Fruit fly (Drosophila melanogaster): ENCODE results near the gene CG42729.

CG42729 gene

DNA sequence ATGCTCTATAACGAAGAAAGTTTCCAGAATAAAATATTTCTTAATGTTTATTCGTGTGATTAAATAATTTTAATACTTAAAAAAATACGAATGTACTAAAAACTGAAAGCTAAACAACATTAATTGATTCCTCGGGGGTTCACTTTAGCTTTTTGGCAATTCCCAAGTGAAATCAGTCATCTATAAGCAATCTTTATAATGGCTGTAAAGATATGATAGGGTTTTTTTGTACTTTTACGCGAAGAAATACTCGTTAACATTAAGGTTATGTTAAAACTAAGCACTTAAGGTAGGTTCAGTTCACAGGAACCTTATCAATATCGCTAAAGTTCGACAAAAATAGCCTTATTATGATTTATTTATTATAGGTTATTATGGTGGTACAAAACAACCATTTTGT, 7.4 kb downstream of the CG42729 start (continued):
- TF ChIP-seq nom (GFP tag; optimal IDR thresholded peaks at IDR 0.05), result no peak
- no peak for TF ChIP-seq crp (GFP tag; optimal IDR thresholded peaks at IDR 0.05)
- TF ChIP-seq HLH3B (GFP tag; IDR thresholded peaks at IDR 0.05), result no peak
- no peak for TF ChIP-seq Hr39 (optimal IDR thresholded peaks at IDR 0.05)
- TF ChIP-seq bbx (GFP tag; IDR thresholded peaks at IDR 0.05; ENCODE audit: partially characterized antibody), result no peak
- TF ChIP-seq MTF-1 (GFP tag; optimal IDR thresholded peaks at IDR 0.05; ENCODE audit: borderline replicate concordance), result no peak
- peak; percentile 54 for TF ChIP-seq sug (tag; optimal IDR thresholded peaks at IDR 0.05)
- TF ChIP-seq luna (GFP tag; optimal IDR thresholded peaks at IDR 0.05), result no peak
- TF ChIP-seq dimm (GFP tag; IDR thresholded peaks at IDR 0.05), result no peak
- TF ChIP-seq da (GFP tag; optimal IDR thresholded peaks at IDR 0.05), result no peak
- TF ChIP-seq h (optimal IDR thresholded peaks at IDR 0.05), result no peak
- no peak for TF ChIP-seq dati (GFP tag; IDR thresholded peaks at IDR 0.05)
- TF ChIP-seq toy (GFP tag; IDR thresholded peaks at IDR 0.05), result no peak
- TF ChIP-seq Rx (GFP tag; IDR thresholded peaks at IDR 0.05), result no peak
- peak; percentile 74 for TF ChIP-seq bigmax (GFP tag; optimal IDR thresholded peaks at IDR 0.05)
- TF ChIP-seq CG2678 (tag; optimal IDR thresholded peaks at IDR 0.05), result peak; percentile 66
- no peak for TF ChIP-seq CG42726 (GFP tag; IDR thresholded peaks at IDR 0.05; ENCODE audit: partially characterized antibody)
- TF ChIP-seq CG2202 (tag; optimal IDR thresholded peaks at IDR 0.05), result no peak
- peak; percentile 10 for TF ChIP-seq Meics (GFP tag; optimal IDR thresholded peaks at IDR 0.05)
- TF ChIP-seq CG11560 (tag; IDR thresholded peaks at IDR 0.05), result no peak
- TF ChIP-seq Taf1 (GFP tag; IDR thresholded peaks at IDR 0.05), result no peak
- no peak for TF ChIP-seq CG18764 (GFP tag; optimal IDR thresholded peaks at IDR 0.05)
- TF ChIP-seq Mes4 (GFP tag; optimal IDR thresholded peaks at IDR 0.05), result no peak
- no peak for TF ChIP-seq Nf-YC (tag; optimal IDR thresholded peaks at IDR 0.05)
- no peak for TF ChIP-seq CG12769 (tag; optimal IDR thresholded peaks at IDR 0.05)
- no peak for TF ChIP-seq CG13775 (GFP tag; optimal IDR thresholded peaks at IDR 0.05)
- TF ChIP-seq HLH4C (GFP tag; IDR thresholded peaks at IDR 0.05; ENCODE audit: partially characterized antibody), result no peak
- TF ChIP-seq chinmo (GFP tag; IDR thresholded peaks at IDR 0.05; ENCODE audit: partially characterized antibody), result no peak
- no peak for TF ChIP-seq sc (optimal IDR thresholded peaks at IDR 0.05)
- TF ChIP-seq sc (GFP tag; optimal IDR thresholded peaks at IDR 0.05), result no peak

DNA sequence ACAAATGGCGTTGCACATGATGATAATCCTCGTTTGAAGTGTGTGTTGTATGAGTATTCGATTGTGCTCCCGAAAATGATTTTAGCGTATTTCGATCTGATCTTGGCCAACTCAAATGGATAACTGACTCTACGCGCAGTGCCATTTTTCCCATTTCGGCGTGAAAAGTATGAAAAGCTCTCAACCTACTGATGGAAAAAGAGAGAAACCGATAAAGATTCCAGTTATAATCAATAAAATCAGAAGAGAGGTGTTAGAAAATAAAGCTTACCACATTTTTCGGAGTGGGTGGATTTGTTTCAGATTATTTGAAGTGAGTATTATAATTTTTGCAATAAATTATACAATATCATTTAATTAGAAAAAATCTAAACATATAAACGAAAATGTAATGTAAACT, 7.8 kb downstream of the CG42729 start, which contains the start of gene mex1:
Gene mex1 (minus strand): TSS at position 101 of the 400 bp plus-strand sequence.
- TF ChIP-seq Sox102F (GFP tag; optimal IDR thresholded peaks at IDR 0.05), result no peak
- peak; percentile 46 for TF ChIP-seq Meics (GFP tag; optimal IDR thresholded peaks at IDR 0.05)
- TF ChIP-seq CG7745 (tag; optimal IDR thresholded peaks at IDR 0.05), result no peak
- TF ChIP-seq amos (GFP tag; IDR thresholded peaks at IDR 0.05; ENCODE audit: partially characterized antibody), result no peak
- TF ChIP-seq CG18599 (GFP tag; optimal IDR thresholded peaks at IDR 0.05), result peak; percentile 9
- TF ChIP-seq cwo (GFP tag; optimal IDR thresholded peaks at IDR 0.05), result peak; percentile 30
- no peak for TF ChIP-seq oc (tag; optimal IDR thresholded peaks at IDR 0.05)
- no peak for TF ChIP-seq pho (GFP tag; optimal IDR thresholded peaks at IDR 0.05)

DNA sequence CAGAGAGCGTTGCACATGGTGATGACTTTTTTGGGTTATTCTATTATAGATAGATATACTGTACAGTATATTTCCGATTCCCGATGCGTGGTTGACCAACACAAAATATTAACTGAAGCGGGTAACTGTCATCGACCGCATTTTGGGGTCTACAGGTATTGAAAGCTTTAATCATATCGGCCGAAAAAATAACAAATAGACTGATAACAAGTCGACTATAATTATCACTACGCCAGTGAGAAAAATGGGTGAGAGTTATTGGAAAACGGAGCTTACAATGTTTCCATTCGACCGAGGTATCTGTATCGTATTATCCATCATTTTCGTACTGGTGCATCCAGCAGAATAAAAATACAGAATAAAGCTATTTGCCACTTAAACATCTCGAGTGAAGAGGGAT, 9.0 kb downstream of the CG42729 start:
- TF ChIP-seq exex (tag; optimal IDR thresholded peaks at IDR 0.05) (peak; percentile 76), mirr (GFP tag; optimal IDR thresholded peaks at IDR 0.05) (peak; percentile 63), CG2199 (GFP tag; IDR thresholded peaks at IDR 0.05) (0 out of 3 replicates have a peak, but pooled peaks have one; percentile 56), CG10543 (GFP tag; optimal IDR thresholded peaks at IDR 0.05) (no peak), Fer1 (GFP tag; optimal IDR thresholded peaks at IDR 0.05) (no peak), CG8290 (GFP tag; optimal IDR thresholded peaks at IDR 0.05) (no peak), CG8290 (tag; optimal IDR thresholded peaks at IDR 0.05) (peak in 1 of 2 experiments; percentile 17), CG2202 (tag; optimal IDR thresholded peaks at IDR 0.05) (no peak), sug (tag; optimal IDR thresholded peaks at IDR 0.05) (peak; percentile 3), CG15601 (tag; optimal IDR thresholded peaks at IDR 0.05) (peak; percentile 32), nmo (GFP tag; optimal IDR thresholded peaks at IDR 0.05) (no peak), CG3995 (GFP tag; optimal IDR thresholded peaks at IDR 0.05) (no peak), peb (GFP tag; IDR thresholded peaks at IDR 0.05) (no peak), lab (GFP tag; optimal IDR thresholded peaks at IDR 0.05) (peak; percentile 4), stc (GFP tag; IDR thresholded peaks at IDR 0.05) (0 out of 2 replicates have a peak, but pooled peaks have one; percentile 19), E2f2 (GFP tag; IDR thresholded peaks at IDR 0.05) (no peak)

Measured in whole organism, embryonic.